Worm (Caenorhabditis elegans): ENCODE measurements around the gene cyn-8.

DNA sequence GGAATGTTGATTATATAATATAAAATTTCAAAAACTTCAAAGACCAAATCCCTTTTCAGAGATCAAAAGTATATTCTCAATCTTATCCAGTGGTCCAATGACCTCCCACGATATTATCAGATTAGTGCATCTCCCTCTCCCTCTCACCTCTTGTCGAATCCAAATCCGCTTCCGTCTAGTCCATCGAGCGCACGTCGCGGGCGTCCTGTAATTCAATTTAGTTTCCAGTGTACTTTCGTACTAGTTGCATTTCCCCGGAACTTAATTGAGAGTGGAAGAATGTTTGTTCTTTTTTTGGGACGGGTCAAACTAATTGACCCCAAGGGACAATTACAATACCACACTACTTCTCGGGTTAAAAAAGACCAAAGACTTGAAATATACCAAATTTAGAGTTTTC is 7.7 kb downstream of the cyn-8 start:
- no peak for TF ChIP-seq tra-4 (tag; optimal IDR thresholded peaks at IDR 0.05)
- TF ChIP-seq tbx-37 (GFP tag; conservative IDR thresholded peaks at IDR 0.05) = no peak
- no peak for TF ChIP-seq hmg-4 (GFP tag; optimal IDR thresholded peaks at IDR 0.05)
- no peak for TF ChIP-seq flt-1 (GFP tag; IDR thresholded peaks at IDR 0.05)
- no peak for TF ChIP-seq sea-1 (GFP tag; conservative IDR thresholded peaks at IDR 0.05)
- TF ChIP-seq F13C5.2 (tag; optimal IDR thresholded peaks at IDR 0.05) = no peak
- TF ChIP-seq ama-1 (optimal IDR thresholded peaks at IDR 0.05) = no peak
- TF ChIP-seq ceh-36 (tag; optimal IDR thresholded peaks at IDR 0.05) = no peak
- TF ChIP-seq aly-1 (tag; optimal IDR thresholded peaks at IDR 0.05) = no peak
- no peak for TF ChIP-seq hmbx-1 (tag; optimal IDR thresholded peaks at IDR 0.05)
- no peak for TF ChIP-seq hnd-1 (tag; optimal IDR thresholded peaks at IDR 0.05)
- TF ChIP-seq pes-1 (GFP tag; IDR thresholded peaks at IDR 0.05) = no peak
- TF ChIP-seq ets-7 (tag; optimal IDR thresholded peaks at IDR 0.05) = no peak
